Worm (Caenorhabditis elegans): Measurements from ENCODE around the gene R04D3.4.

R04D3.4 gene

ce11 chrX:13306869-13307446 lies 18.3 kb upstream of the R04D3.4 start (continued):
- TF ChIP-seq nhr-28 (tag; optimal IDR thresholded peaks at IDR 0.05) (no peak), nhr-11 (tag; optimal IDR thresholded peaks at IDR 0.05) (no peak), unc-98 (GFP tag; IDR thresholded peaks at IDR 0.05) (no peak), ets-5 (GFP tag; IDR thresholded peaks at IDR 0.05) (no peak), mep-1 (tag; optimal IDR thresholded peaks at IDR 0.05) (peak; percentile 91), blmp-1 (tag; optimal IDR thresholded peaks at IDR 0.05) (peak; percentile 58), mdl-1 (tag; optimal IDR thresholded peaks at IDR 0.05) (peak in 1 of 2 experiments; percentile 88), irx-1 (tag; optimal IDR thresholded peaks at IDR 0.05) (peak; percentile 52), nhr-12 (tag; optimal IDR thresholded peaks at IDR 0.05) (no peak), lin-14 (GFP tag; optimal IDR thresholded peaks at IDR 0.05) (peak; percentile 88), lin-13 (GFP tag; optimal IDR thresholded peaks at IDR 0.05) (peak; percentile 66), nhr-19 (GFP tag; conservative IDR thresholded peaks at IDR 0.05) (peak; percentile 83), nhr-77 (tag; optimal IDR thresholded peaks at IDR 0.05) (peak; percentile 53), nhr-84 (tag; optimal IDR thresholded peaks at IDR 0.05) (no peak), sptf-1 (tag; optimal IDR thresholded peaks at IDR 0.05) (no peak)

ce11 chrX:13305779-13306178 lies 17.2 kb upstream of the R04D3.4 start, which contains the start of gene srd-43:
srd-43 (minus strand) TSS chrX:13305844.
- TF ChIP-seq nhr-237 (tag; optimal IDR thresholded peaks at IDR 0.05) (no peak), ceh-8 (GFP tag; optimal IDR thresholded peaks at IDR 0.05) (peak; percentile 33)

ce11 chrX:13303357-13303756 lies 14.7 kb upstream of the R04D3.4 start, which contains the start of gene srd-42:
srd-42 (minus strand) TSS chrX:13303457.
- TF ChIP-seq ceh-8 (GFP tag; optimal IDR thresholded peaks at IDR 0.05) = peak; percentile 69
- TF ChIP-seq nhr-90 (tag; optimal IDR thresholded peaks at IDR 0.05; ENCODE audit: poor library complexity) = no peak

ce11 chrX:13300503-13300902 lies 11.9 kb upstream of the R04D3.4 start, which contains the start of gene srd-39:
srd-39 (minus strand) TSS chrX:13300603.
- no peak for TF ChIP-seq efl-1 (optimal IDR thresholded peaks at IDR 0.05)
- TF ChIP-seq efl-1 (GFP tag; optimal IDR thresholded peaks at IDR 0.05 in 1 of 2) = peak in 1 of 2 experiments; percentile 74
- TF ChIP-seq blmp-1 (tag; optimal IDR thresholded peaks at IDR 0.05) = no peak

- TF ChIP-seq efl-3 (GFP tag; optimal IDR thresholded peaks at IDR 0.05) = no peak
- no peak for TF ChIP-seq zag-1 (tag; optimal IDR thresholded peaks at IDR 0.05)
- TF ChIP-seq dsc-1 (tag; optimal IDR thresholded peaks at IDR 0.05) = no peak
- no peak for TF ChIP-seq ama-1 (optimal IDR thresholded peaks at IDR 0.05)
- TF ChIP-seq efl-1 (optimal IDR thresholded peaks at IDR 0.05) = no peak
- TF ChIP-seq efl-1 (GFP tag; optimal IDR thresholded peaks at IDR 0.05 in 1 of 2) = no peak
Observed at ce11 chrX:13294669-13295068, 6.1 kb upstream of the R04D3.4 start, which contains the start of gene srd-36. srd-36 (minus strand) TSS chrX:13294769.

ce11 chrX:13293023-13293422 lies 4.4 kb upstream of the R04D3.4 start:
- TF ChIP-seq C16A3.4 (tag; optimal IDR thresholded peaks at IDR 0.05) (no peak), pag-3 (tag; optimal IDR thresholded peaks at IDR 0.05; ENCODE audit: borderline replicate concordance, insufficient read depth) (no peak)

ce11 chrX:13291506-13291905 lies 2.9 kb upstream of the R04D3.4 start, which contains the start of gene srd-38:
srd-38 (plus strand) TSS chrX:13291806.
- TF ChIP-seq C16A3.4 (tag; optimal IDR thresholded peaks at IDR 0.05) (no peak), vab-15 (tag; optimal IDR thresholded peaks at IDR 0.05) (no peak), skn-1 (tag; optimal IDR thresholded peaks at IDR 0.05) (no peak), nhr-237 (tag; optimal IDR thresholded peaks at IDR 0.05) (no peak), ceh-63 (GFP tag; optimal IDR thresholded peaks at IDR 0.05) (no peak), C34B4.2 (tag; optimal IDR thresholded peaks at IDR 0.05) (no peak), fkh-10 (GFP tag; optimal IDR thresholded peaks at IDR 0.05) (no peak), nhr-19 (GFP tag; conservative IDR thresholded peaks at IDR 0.05) (no peak), pqm-1 (tag; optimal IDR thresholded peaks at IDR 0.05) (no peak), ceh-82 (tag; optimal IDR thresholded peaks at IDR 0.05) (no peak), lir-3 (tag; optimal IDR thresholded peaks at IDR 0.05; ENCODE audit: poor library complexity) (no peak)

All from whole organism, L1 larva.